Worm (Caenorhabditis elegans) whole organism, L4 larva: ENCODE results near the gene sri-60.

Source experiments
- R02D3.7 ChIP-seq: fragments of 150-350 bp; sonication (generic microtip); optimal IDR thresholded peaks from 3 replicates; lab custom pipeline; 2014; ENCODE audit warnings: missing biosample characterization, missing genetic modification characterization
- T26A8.4 ChIP-seq: fragments of 200-800 bp; sonication (Bioruptor generic); IDR thresholded peaks from 2 replicates; pipeline ENCODE4 v1.3.6; 2022; ENCODE audit warnings: missing genetic modification characterization, missing compliant biosample characterization
- Y75B8A.6 ChIP-seq: fragments of 200-800 bp; sonication (Bioruptor generic); IDR thresholded peaks from 2 replicates; pipeline ENCODE4 v1.3.6; 2022; ENCODE audit warnings: missing genetic modification reagents, missing genetic modification characterization, missing compliant biosample characterization
- ZK337.2 ChIP-seq: fragments of 200-800 bp; sonication (Bioruptor generic); IDR thresholded peaks from 2 replicates; pipeline ENCODE4 v1.3.6; 2022; ENCODE audit warnings: missing genetic modification reagents, missing genetic modification characterization, missing compliant biosample characterization
- ZK546.5 ChIP-seq, 2 experiments: sonication (generic microtip); optimal IDR thresholded peaks; 2 replicates each; lab custom pipeline; 2017; ENCODE audit warnings: missing biosample characterization in 2 of 2, missing genetic modification characterization in 2 of 2
- arid-1 ChIP-seq: fragments of 200-800 bp; sonication (Bioruptor generic); conservative IDR thresholded peaks from 2 replicates; pipeline ENCODE4 v1.3.6; 2022; ENCODE audit warnings: missing genetic modification reagents, missing genetic modification characterization, missing compliant biosample characterization
- attf-4 ChIP-seq: sonication (generic microtip); optimal IDR thresholded peaks from 3 replicates; lab custom pipeline; 2017; ENCODE audit warnings: missing biosample characterization, missing genetic modification characterization
- ceh-20 ChIP-seq: fragments of 200-800 bp; sonication (Bioruptor generic); IDR thresholded peaks from 2 replicates; pipeline ENCODE4 v1.3.6; 2022; ENCODE audit warnings: missing genetic modification reagents, missing genetic modification characterization, missing compliant biosample characterization
- ces-1 ChIP-seq: fragments of 150-350 bp; sonication (generic microtip); optimal IDR thresholded peaks from 4 replicates; lab custom pipeline; 2014; ENCODE audit warnings: missing biosample characterization, missing genetic modification reagents, missing genetic modification characterization
- cey-2 ChIP-seq: sonication (generic microtip); optimal IDR thresholded peaks from 3 replicates; lab custom pipeline; 2017; ENCODE audit warnings: missing genetic modification characterization, mild to moderate bottlenecking, missing compliant biosample characterization, antibody characterized with exemption, borderline replicate concordance; ENCODE audit not compliant: insufficient read depth
- ctbp-1 ChIP-seq: fragments of 200-800 bp; sonication (Bioruptor generic); IDR thresholded peaks from 2 replicates; pipeline ENCODE4 v1.3.6; 2022; ENCODE audit warnings: missing genetic modification reagents, missing genetic modification characterization, missing compliant biosample characterization
- daf-12 ChIP-seq: fragments of 150-350 bp; optimal IDR thresholded peaks from 2 replicates; lab custom pipeline; 2014; ENCODE audit warnings: missing biosample characterization, missing genetic modification reagents, missing genetic modification characterization
- daf-16 ChIP-seq, 3 experiments: sonication (generic microtip); optimal IDR thresholded peaks; 2 replicates each; lab custom pipeline; 2016 to 2017; ENCODE audit warnings: missing genetic modification characterization in 3 of 3, missing genetic modification reagents in 3 of 3, mild to moderate bottlenecking in 2 of 3, missing compliant biosample characterization in 2 of 3, missing biosample characterization in 1 of 3, moderate library complexity in 1 of 3
- daf-8 ChIP-seq: fragments of 200-800 bp; sonication (Bioruptor generic); IDR thresholded peaks from 2 replicates; pipeline ENCODE4 v1.3.6; 2022; ENCODE audit warnings: missing genetic modification characterization, missing compliant biosample characterization
- dmd-6 ChIP-seq: fragments of 200-800 bp; sonication (Bioruptor generic); IDR thresholded peaks from 2 replicates; pipeline ENCODE4 v1.3.6; 2022; ENCODE audit warnings: missing genetic modification reagents, missing genetic modification characterization, missing compliant biosample characterization
- dpl-1 ChIP-seq: fragments of 150-350 bp; optimal IDR thresholded peaks from 2 replicates; lab custom pipeline; 2014; ENCODE audit warnings: missing biosample characterization, missing genetic modification reagents, missing genetic modification characterization
- egl-43 ChIP-seq: fragments of 200-800 bp; sonication (Bioruptor generic); IDR thresholded peaks from 2 replicates; pipeline ENCODE4 v1.3.6; 2022; ENCODE audit warnings: missing genetic modification reagents, missing genetic modification characterization, missing compliant biosample characterization
- fkh-10 ChIP-seq: fragments of 150-350 bp; optimal IDR thresholded peaks from 2 replicates; lab custom pipeline; 2014; ENCODE audit warnings: missing biosample characterization, missing genetic modification reagents, missing genetic modification characterization
- fos-1 ChIP-seq: fragments of 150-350 bp; optimal IDR thresholded peaks from 2 replicates; lab custom pipeline; 2014; ENCODE audit warnings: missing biosample characterization, missing genetic modification characterization
- hlh-11 ChIP-seq: fragments of 200-800 bp; sonication (Bioruptor generic); optimal IDR thresholded peaks from 2 replicates; lab custom pipeline; 2018; ENCODE audit warnings: mild to moderate bottlenecking, missing genetic modification characterization, missing compliant biosample characterization
- hmg-1.1 ChIP-seq: fragments of 200-800 bp; sonication (Bioruptor generic); IDR thresholded peaks from 2 replicates; pipeline ENCODE4 v1.3.6; 2022; ENCODE audit warnings: missing genetic modification reagents, missing genetic modification characterization, missing compliant biosample characterization
- jun-1 ChIP-seq: fragments of 150-350 bp; optimal IDR thresholded peaks from 2 replicates; lab custom pipeline; 2014; ENCODE audit warnings: missing biosample characterization, missing genetic modification reagents, missing genetic modification characterization
- lin-38 ChIP-seq: fragments of 200-800 bp; sonication (Bioruptor generic); IDR thresholded peaks from 2 replicates; pipeline ENCODE4 v1.3.6; 2022; ENCODE audit warnings: missing genetic modification reagents, missing genetic modification characterization, missing compliant biosample characterization
- lsy-2 ChIP-seq, 2 experiments: fragments of 150-350 bp in 1 of 2; sonication (generic microtip) in 1 of 2; optimal IDR thresholded peaks; 2 replicates each; lab custom pipeline; 2014 to 2017; ENCODE audit warnings: missing biosample characterization in 2 of 2, missing genetic modification characterization in 2 of 2
- madf-5 ChIP-seq, 2 experiments: fragments of 200-800 bp; sonication (Bioruptor generic); IDR thresholded peaks; 2 replicates each; pipeline ENCODE4 v1.3.6; 2022; ENCODE audit warnings: missing compliant biosample characterization in 2 of 2, missing genetic modification characterization in 2 of 2
- mdt-29 ChIP-seq: fragments of 200-800 bp; sonication (Bioruptor generic); IDR thresholded peaks from 2 replicates; pipeline ENCODE4 v1.3.6; 2022; ENCODE audit warnings: missing genetic modification reagents, missing genetic modification characterization, missing compliant biosample characterization
- nhr-10 ChIP-seq: fragments of 150-350 bp; optimal IDR thresholded peaks from 2 replicates; lab custom pipeline; 2014; ENCODE audit warnings: missing biosample characterization, missing genetic modification characterization
- nhr-102 ChIP-seq: sonication (generic microtip); optimal IDR thresholded peaks from 2 replicates; lab custom pipeline; 2016; ENCODE audit warnings: mild to moderate bottlenecking, missing genetic modification characterization, moderate library complexity, missing compliant biosample characterization
- nhr-11 ChIP-seq: fragments of 150-350 bp; optimal IDR thresholded peaks from 2 replicates; lab custom pipeline; 2014; ENCODE audit warnings: missing biosample characterization, missing genetic modification characterization
- nhr-237 ChIP-seq: sonication (generic microtip); optimal IDR thresholded peaks from 2 replicates; lab custom pipeline; 2017; ENCODE audit warnings: missing biosample characterization, missing genetic modification characterization
- nhr-25 ChIP-seq: sonication (generic microtip); optimal IDR thresholded peaks from 2 replicates; lab custom pipeline; 2017; ENCODE audit warnings: missing genetic modification characterization, mild to moderate bottlenecking, missing compliant biosample characterization, antibody characterized with exemption, moderate library complexity, borderline replicate concordance; ENCODE audit not compliant: insufficient read depth
- nhr-28 ChIP-seq: fragments of 150-350 bp; optimal IDR thresholded peaks from 2 replicates; lab custom pipeline; 2014; ENCODE audit warnings: missing biosample characterization, missing genetic modification characterization
- nhr-6 ChIP-seq: fragments of 150-350 bp; optimal IDR thresholded peaks from 2 replicates; lab custom pipeline; 2014; ENCODE audit warnings: missing biosample characterization, missing genetic modification characterization
- nhr-77 ChIP-seq: fragments of 150-350 bp; optimal IDR thresholded peaks from 2 replicates; lab custom pipeline; 2014; ENCODE audit warnings: missing biosample characterization, missing genetic modification characterization
- pha-4 ChIP-seq, 2 experiments: fragments of 150-350 bp in 1 of 2; fragments of 200-800 bp in 1 of 2; sonication (Bioruptor generic) in 1 of 2; IDR thresholded peaks in 1 of 2; optimal IDR thresholded peaks in 1 of 2; 2 replicates each; pipeline versions ENCODE4 v1.3.6 to Lab custom; 2014 to 2022; ENCODE audit warnings: missing genetic modification characterization in 2 of 2, missing genetic modification reagents in 2 of 2, missing biosample characterization in 1 of 2, missing compliant biosample characterization in 1 of 2
- php-3 ChIP-seq: fragments of 200-800 bp; sonication (Bioruptor generic); IDR thresholded peaks from 2 replicates; pipeline ENCODE4 v1.3.6; 2022; ENCODE audit warnings: missing genetic modification reagents, missing genetic modification characterization, missing compliant biosample characterization
- pqm-1 ChIP-seq: sonication (generic microtip); optimal IDR thresholded peaks from 2 replicates; lab custom pipeline; 2017; ENCODE audit warnings: missing biosample characterization, missing genetic modification characterization
- rbr-2 ChIP-seq: sonication (generic microtip); optimal IDR thresholded peaks from 2 replicates; lab custom pipeline; 2016; ENCODE audit warnings: missing genotype, missing genetic modification characterization, missing compliant biosample characterization
- skn-1 ChIP-seq: fragments of 150-350 bp; optimal IDR thresholded peaks from 2 replicates; lab custom pipeline; 2014; ENCODE audit warnings: missing biosample characterization, missing genetic modification characterization
- spr-3 ChIP-seq: fragments of 200-800 bp; sonication (Bioruptor generic); optimal IDR thresholded peaks from 2 replicates; lab custom pipeline; 2018; ENCODE audit warnings: mild to moderate bottlenecking, missing genetic modification characterization, missing compliant biosample characterization
- zfp-2 ChIP-seq: sonication (generic microtip); optimal IDR thresholded peaks from 2 replicates; lab custom pipeline; 2016; ENCODE audit warnings: mild to moderate bottlenecking, missing genetic modification characterization, missing compliant biosample characterization
- zip-11 ChIP-seq: fragments of 200-800 bp; sonication (Bioruptor generic); IDR thresholded peaks from 2 replicates; pipeline ENCODE4 v1.3.6; 2022; ENCODE audit warnings: missing genetic modification characterization, missing compliant biosample characterization

Gene sri-60

ce11 chrII:2702757-2703156 is at the start of gene sri-60:
Gene sri-60, minus strand, starts transcription at chrII:2702857.
- TF ChIP-seq dmd-6 (GFP tag; lab: Robert Waterston, UW) (no peak), nhr-10 (tag; lab: Kevin White, UChicago) (no peak), dpl-1 (GFP tag; lab: Kevin White, UChicago) (no peak), daf-8 (GFP tag; lab: Robert Waterston, UW) (no peak), php-3 (no peak), arid-1 (GFP tag; lab: Robert Waterston, UW) (no peak), nhr-6 (tag; lab: Kevin White, UChicago) (no peak), zfp-2 (tag; lab: Kevin White, UChicago) (no peak), ceh-20 (GFP tag; lab: Robert Waterston, UW) (no peak), zip-11 (GFP tag; lab: Robert Waterston, UW) (no peak), skn-1 (tag; lab: Kevin White, UChicago) (no peak), ZK546.5 (tag; optimal IDR thresholded peaks at IDR 0.05; lab: Kevin White, UChicago) (no peak)

DNA sequence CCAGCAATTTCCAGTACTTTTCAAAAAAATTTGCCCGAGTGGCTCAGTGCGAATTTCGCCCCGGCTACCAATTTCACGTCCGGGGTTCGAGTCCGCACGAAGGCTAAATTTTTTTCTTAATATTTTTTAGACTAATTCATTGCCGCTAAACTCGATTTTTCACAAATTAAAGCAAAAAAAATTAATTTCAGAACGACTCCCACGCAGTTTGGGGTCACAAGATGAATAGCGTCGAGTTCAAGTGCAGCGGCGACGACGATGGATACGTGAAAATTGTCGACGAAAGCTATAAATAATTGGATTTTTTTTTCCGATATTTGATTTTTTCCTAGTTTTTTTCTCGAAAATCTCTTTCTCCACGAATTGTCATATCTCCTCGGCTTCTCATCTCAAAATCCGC is 48.6 kb upstream of the sri-60 start:
- TF ChIP-seq cey-2 (no peak), daf-16 (GFP tag; optimal IDR thresholded peaks at IDR 0.05; lab: Kevin White, UChicago) (no peak), daf-16 (tag; optimal IDR thresholded peaks at IDR 0.05; lab: Kevin White, UChicago) (peak; percentile 28), ces-1 (no peak), Y75B8A.6 (GFP tag; lab: Robert Waterston, UW) (no peak), madf-5 (GFP tag; IDR thresholded peaks at IDR 0.05; lab: Robert Waterston, UW) (no peak), T26A8.4 (GFP tag; lab: Robert Waterston, UW) (no peak), nhr-25 (tag; lab: Kevin White, UChicago) (no peak), lin-38 (GFP tag; lab: Robert Waterston, UW) (peak; percentile 73)

ce11 chrII:2749595-2750048 is 47.0 kb upstream of the sri-60 start, which contains the start of gene F29A7.4:
Gene F29A7.4, plus strand, starts transcription at chrII:2749998.
- TF ChIP-seq spr-3 (GFP tag; lab: Kevin White, UChicago) (no peak), fos-1 (tag; lab: Kevin White, UChicago) (no peak), daf-16 (GFP tag; optimal IDR thresholded peaks at IDR 0.05; lab: Kevin White, UChicago) (no peak), daf-16 (tag; optimal IDR thresholded peaks at IDR 0.05; lab: Kevin White, UChicago) (peak; percentile 49), pqm-1 (tag; lab: Kevin White, UChicago) (peak; percentile 18), nhr-28 (tag; lab: Kevin White, UChicago) (peak; percentile 74)

DNA sequence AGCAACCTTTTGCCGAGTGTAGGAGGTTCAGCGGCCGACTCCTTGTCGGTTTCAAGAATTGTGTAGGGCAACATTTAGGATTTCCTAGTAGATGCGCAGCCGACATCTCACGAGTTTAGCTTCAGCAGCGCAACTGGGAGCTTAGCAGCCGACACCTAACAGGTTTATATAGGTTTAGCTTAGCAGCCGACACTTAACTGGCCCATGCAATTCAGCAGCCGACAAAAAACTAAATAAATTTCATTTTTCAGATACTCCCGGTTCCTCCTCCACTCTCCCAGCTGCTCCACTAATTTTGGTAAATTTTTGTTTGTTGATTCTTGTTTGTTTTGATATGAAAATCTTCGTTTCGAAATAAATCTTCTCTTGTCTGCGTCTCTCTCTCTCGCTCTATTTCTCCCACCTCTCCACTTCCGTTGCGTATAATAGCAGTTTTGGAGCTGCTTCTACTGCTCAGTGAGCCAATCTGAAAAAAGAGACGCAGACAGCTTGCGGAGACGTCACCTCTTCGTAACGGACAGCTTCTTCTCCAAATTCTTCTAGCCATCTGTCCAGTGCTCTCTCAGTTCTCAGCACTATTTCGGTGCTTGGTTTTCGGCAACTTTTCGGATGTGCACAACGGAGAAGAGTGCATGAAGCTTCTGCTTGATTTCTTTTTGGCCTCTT is 45.4 kb upstream of the sri-60 start:
- TF ChIP-seq arid-1 (GFP tag; lab: Robert Waterston, UW) (no peak), fkh-10 (GFP tag; lab: Kevin White, UChicago) (peak; percentile 75), attf-4 (tag; lab: Kevin White, UChicago) (no peak), daf-16 (GFP tag; optimal IDR thresholded peaks at IDR 0.05; lab: Kevin White, UChicago) (no peak), daf-16 (tag; optimal IDR thresholded peaks at IDR 0.05; lab: Kevin White, UChicago) (no peak), hlh-11 (peak; percentile 27), daf-12 (tag; lab: Kevin White, UChicago) (no peak), nhr-77 (no peak), hmg-1.1 (GFP tag; lab: Robert Waterston, UW) (peak; percentile 55; the same call in 1 of the 2 replicates), egl-43 (GFP tag; lab: Robert Waterston, UW) (peak; percentile 33; the same call in 1 of the 2 replicates), R02D3.7 (tag; lab: Kevin White, UChicago) (no peak), nhr-102 (no peak), jun-1 (no peak), fos-1 (tag; lab: Kevin White, UChicago) (no peak), pha-4 (GFP tag; IDR thresholded peaks at IDR 0.05; lab: Robert Waterston, UW) (no peak), pha-4 (tag; optimal IDR thresholded peaks at IDR 0.05; lab: Kevin White, UChicago) (no peak), lsy-2 (tag; optimal IDR thresholded peaks at IDR 0.05; lab: Kevin White, UChicago) (peak in 1 of 2 experiments; percentile 58), ctbp-1 (GFP tag; lab: Robert Waterston, UW) (peak; percentile 60; the same call in 1 of the 2 replicates), cey-2 (no peak), nhr-237 (tag; lab: Kevin White, UChicago) (no peak), dpl-1 (GFP tag; lab: Kevin White, UChicago) (peak; percentile 5), mdt-29 (GFP tag; lab: Robert Waterston, UW) (no peak), rbr-2 (peak; percentile 73), nhr-11 (tag; lab: Kevin White, UChicago) (peak; percentile 47), ZK337.2 (GFP tag; lab: Robert Waterston, UW) (no peak)
